Fruit fly (Drosophila melanogaster) whole organism, embryonic: ENCODE measurements around the gene CG3448.

Source experiments
- Ada2b ChIP-seq: fragments of 200-800 bp; sonication (Bioruptor generic); IDR thresholded peaks from 2 replicates; pipeline ENCODE4 v1.3.6; 2022; ENCODE audit warnings: missing biosample characterization, missing genetic modification characterization
- CG1024 ChIP-seq: fragments of 200-800 bp; sonication (Bioruptor generic); IDR thresholded peaks from 2 replicates; pipeline ENCODE4 v1.3.6; 2022; ENCODE audit warnings: missing biosample characterization, missing genetic modification characterization
- CG10654 ChIP-seq: fragments of 200-800 bp; sonication (Bioruptor generic); optimal IDR thresholded peaks from 2 replicates; lab custom pipeline; 2016; ENCODE audit warnings: missing biosample characterization, missing genetic modification characterization
- CG10979 ChIP-seq: fragments of 200-800 bp; sonication (Bioruptor generic); optimal IDR thresholded peaks from 2 replicates; lab custom pipeline; 2018; ENCODE audit warnings: missing biosample characterization, mild to moderate bottlenecking, missing genetic modification characterization, moderate library complexity
- CG11085 ChIP-seq: fragments of 200-800 bp; sonication (Bioruptor generic); IDR thresholded peaks from 2 replicates; pipeline ENCODE4 v1.3.6; 2022; ENCODE audit warnings: missing biosample characterization, missing genetic modification characterization
- CG11696 ChIP-seq: fragments of 200-800 bp; sonication (Bioruptor generic); IDR thresholded peaks from 2 replicates; pipeline ENCODE4 v1.3.6; 2022; ENCODE audit warnings: missing biosample characterization, missing genetic modification characterization
- CG1233 ChIP-seq: fragments of 200-800 bp; sonication (Bioruptor generic); optimal IDR thresholded peaks from 4 replicates; lab custom pipeline; 2018; ENCODE audit warnings: missing biosample characterization, mild to moderate bottlenecking, missing genetic modification characterization
- CG13424 ChIP-seq: fragments of 200-800 bp; sonication (Bioruptor generic); optimal IDR thresholded peaks from 2 replicates; lab custom pipeline; 2019; ENCODE audit warnings: missing biosample characterization, mild to moderate bottlenecking, missing genetic modification characterization, moderate library complexity
- CG16815 ChIP-seq: fragments of 200-800 bp; sonication (Bioruptor generic); optimal IDR thresholded peaks from 3 replicates; lab custom pipeline; 2017; ENCODE audit warnings: missing biosample characterization, mild to moderate bottlenecking, missing genetic modification characterization
- CG17186 ChIP-seq: fragments of 200-800 bp; sonication (Bioruptor generic); optimal IDR thresholded peaks from 3 replicates; lab custom pipeline; 2017; ENCODE audit warnings: missing biosample characterization, missing genetic modification reagents, missing genetic modification characterization
- CG2875 ChIP-seq: fragments of 200-800 bp; sonication (Bioruptor generic); optimal IDR thresholded peaks from 2 replicates; lab custom pipeline; 2017; ENCODE audit warnings: missing biosample characterization, mild to moderate bottlenecking, missing genetic modification characterization, missing genetic modification reagents
- CG32532 ChIP-seq: fragments of 200-800 bp; sonication (Bioruptor generic); IDR thresholded peaks from 2 replicates; pipeline ENCODE4 v1.3.6; 2022; ENCODE audit warnings: missing biosample characterization, missing genetic modification characterization
- CG4820 ChIP-seq: fragments of 200-800 bp; sonication (Bioruptor generic); optimal IDR thresholded peaks from 3 replicates; lab custom pipeline; 2016; ENCODE audit warnings: missing biosample characterization, missing genetic modification characterization
- CG6272 ChIP-seq: fragments of 200-800 bp; sonication (Bioruptor generic); IDR thresholded peaks from 2 replicates; pipeline ENCODE4 v1.3.6; 2022; ENCODE audit warnings: missing biosample characterization, missing genetic modification characterization
- CG8944 ChIP-seq: fragments of 200-800 bp; sonication (Bioruptor generic); optimal IDR thresholded peaks from 3 replicates; lab custom pipeline; 2016; ENCODE audit warnings: missing biosample characterization, missing genetic modification characterization
- CG9727 ChIP-seq: fragments of 200-800 bp; sonication (Bioruptor generic); optimal IDR thresholded peaks from 3 replicates; lab custom pipeline; 2017; ENCODE audit warnings: missing biosample characterization, mild to moderate bottlenecking, missing genetic modification characterization
- D ChIP-seq, 2 experiments: fragments of 200-800 bp in 1 of 2; fragments of >200 bp in 1 of 2; sonication (Bioruptor generic) in 1 of 2; optimal IDR thresholded peaks; 2 replicates in 1 of 2; 3 replicates in 1 of 2; lab custom pipeline; 2017; ENCODE audit warnings: mild to moderate bottlenecking in 1 of 2, missing biosample characterization in 1 of 2, missing genetic modification characterization in 1 of 2, missing genetic modification reagents in 1 of 2
- Dip3 ChIP-seq: fragments of 200-800 bp; sonication (Bioruptor generic); optimal IDR thresholded peaks from 3 replicates; lab custom pipeline; 2016; ENCODE audit warnings: missing biosample characterization, missing genetic modification characterization
- Dref ChIP-seq: fragments of 200-800 bp; sonication (Bioruptor generic); IDR thresholded peaks from 2 replicates; pipeline ENCODE4 v1.3.6; 2022; ENCODE audit warnings: missing biosample characterization, missing genetic modification characterization
- Ets65A ChIP-seq: fragments of 200-800 bp; sonication (Bioruptor generic); peaks from one replicate; lab custom pipeline; 2016; ENCODE audit warnings: missing biosample characterization, missing genetic modification characterization
- Hsf ChIP-seq: fragments of 200-800 bp; sonication (Bioruptor generic); optimal IDR thresholded peaks from 3 replicates; lab custom pipeline; 2016; ENCODE audit warnings: missing biosample characterization, missing genetic modification characterization
- Meics ChIP-seq: fragments of 200-800 bp; sonication (Bioruptor generic); optimal IDR thresholded peaks from 2 replicates; lab custom pipeline; 2017; ENCODE audit warnings: missing biosample characterization, mild to moderate bottlenecking, missing genetic modification characterization
- Mes4 ChIP-seq: fragments of 200-800 bp; sonication (Bioruptor generic); optimal IDR thresholded peaks from 2 replicates; lab custom pipeline; 2016; ENCODE audit warnings: missing biosample characterization, missing genetic modification characterization
- Mrtf ChIP-seq: fragments of 200-800 bp; sonication (Bioruptor generic); IDR thresholded peaks from 3 replicates; pipeline ENCODE4 v1.3.6; 2022; ENCODE audit warnings: missing biosample characterization, missing genetic modification characterization
- NfI ChIP-seq: fragments of 200-800 bp; sonication (Bioruptor generic); optimal IDR thresholded peaks from 3 replicates; lab custom pipeline; 2018; ENCODE audit warnings: missing biosample characterization, mild to moderate bottlenecking, missing genetic modification characterization, moderate library complexity
- Spps ChIP-seq: fragments of 200-800 bp; sonication (Bioruptor generic); optimal IDR thresholded peaks from 2 replicates; lab custom pipeline; 2018; ENCODE audit warnings: missing biosample characterization, mild to moderate bottlenecking, missing genetic modification characterization
- Tbp ChIP-seq: fragments of >200 bp; optimal IDR thresholded peaks from 2 replicates; lab custom pipeline; 2018; ENCODE audit warnings: missing biosample characterization, missing genetic modification characterization
- ab ChIP-seq: fragments of 200-800 bp; sonication (Bioruptor generic); optimal IDR thresholded peaks from 2 replicates; lab custom pipeline; 2016; ENCODE audit warnings: missing biosample characterization, missing genetic modification characterization
- btn ChIP-seq: fragments of 200-800 bp; sonication (Bioruptor generic); optimal IDR thresholded peaks from 2 replicates; lab custom pipeline; 2016; ENCODE audit warnings: missing biosample characterization, missing genetic modification characterization
- exex ChIP-seq: fragments of 200-800 bp; sonication (Bioruptor generic); optimal IDR thresholded peaks from 4 replicates; lab custom pipeline; 2018; ENCODE audit warnings: missing biosample characterization, mild to moderate bottlenecking, missing genetic modification characterization, moderate library complexity
- fd3F ChIP-seq: fragments of 200-800 bp; sonication (Bioruptor generic); optimal IDR thresholded peaks from 2 replicates; lab custom pipeline; 2018; ENCODE audit warnings: missing biosample characterization, mild to moderate bottlenecking, missing genetic modification characterization, moderate library complexity
- fd64A ChIP-seq: fragments of 200-800 bp; sonication (Bioruptor generic); optimal IDR thresholded peaks from 3 replicates; lab custom pipeline; 2018; ENCODE audit warnings: missing biosample characterization, mild to moderate bottlenecking, missing genetic modification characterization
- gsb ChIP-seq: fragments of 200-800 bp; sonication (Bioruptor generic); IDR thresholded peaks from 2 replicates; pipeline ENCODE4 v1.3.6; 2022; ENCODE audit warnings: missing biosample characterization, missing genetic modification characterization
- hbn ChIP-seq: fragments of 200-800 bp; sonication (Bioruptor generic); IDR thresholded peaks from 2 replicates; pipeline ENCODE4 v1.3.6; 2022; ENCODE audit warnings: missing biosample characterization, missing genetic modification characterization; ENCODE audit not compliant: partially characterized antibody
- ken ChIP-seq: fragments of 200-800 bp; sonication (Bioruptor generic); IDR thresholded peaks from 3 replicates; pipeline ENCODE4 v1.3.6; 2022; ENCODE audit warnings: missing biosample characterization, missing genetic modification characterization
- lov ChIP-seq, 2 experiments: fragments of 200-800 bp in 1 of 2; fragments of >200 bp in 1 of 2; sonication (Bioruptor generic) in 1 of 2; IDR thresholded peaks in 1 of 2; optimal IDR thresholded peaks in 1 of 2; 2 replicates in 1 of 2; 3 replicates in 1 of 2; pipeline versions ENCODE4 v1.3.6 to Lab custom; 2017 to 2022; ENCODE audit warnings: missing biosample characterization in 1 of 2, missing genetic modification characterization in 1 of 2
- mam ChIP-seq: fragments of 200-800 bp; sonication (Bioruptor generic); optimal IDR thresholded peaks from 3 replicates; lab custom pipeline; 2016; ENCODE audit warnings: missing biosample characterization, missing genetic modification characterization
- mld ChIP-seq: fragments of 200-800 bp; sonication (Bioruptor generic); IDR thresholded peaks from 3 replicates; pipeline ENCODE4 v1.3.6; 2022; ENCODE audit warnings: missing biosample characterization, missing genetic modification characterization; ENCODE audit not compliant: partially characterized antibody
- pnt ChIP-seq: fragments of 200-800 bp; sonication (Bioruptor generic); optimal IDR thresholded peaks from 3 replicates; lab custom pipeline; 2016; ENCODE audit warnings: missing biosample characterization, missing genetic modification characterization
- sc ChIP-seq, 3 experiments: fragments of >200 bp in 2 of 3; fragments of 200-800 bp in 1 of 3; sonication (Bioruptor generic) in 1 of 3; optimal IDR thresholded peaks; 2 replicates in 2 of 3; 3 replicates in 1 of 3; lab custom pipeline; 2017; ENCODE audit warnings: mild to moderate bottlenecking in 1 of 3, missing biosample characterization in 1 of 3, missing genetic modification characterization in 1 of 3, missing genetic modification reagents in 1 of 3
- sima ChIP-seq: fragments of 200-800 bp; sonication (Bioruptor generic); optimal IDR thresholded peaks from 2 replicates; lab custom pipeline; 2016; ENCODE audit warnings: missing biosample characterization, missing genetic modification characterization
- slbo ChIP-seq: fragments of 200-800 bp; sonication (Bioruptor generic); IDR thresholded peaks from 2 replicates; pipeline ENCODE4 v1.3.6; 2022; ENCODE audit warnings: missing biosample characterization, missing genetic modification characterization
- sqz ChIP-seq: fragments of 200-800 bp; sonication (Bioruptor generic); optimal IDR thresholded peaks from 3 replicates; lab custom pipeline; 2018; ENCODE audit warnings: missing biosample characterization, mild to moderate bottlenecking, missing genetic modification characterization
- unc-4 ChIP-seq: fragments of 200-800 bp; sonication (Bioruptor generic); IDR thresholded peaks from 2 replicates; pipeline ENCODE4 v1.3.6; 2022; ENCODE audit warnings: missing biosample characterization, missing genetic modification characterization; ENCODE audit not compliant: partially characterized antibody
- usp ChIP-seq: fragments of >200 bp; optimal IDR thresholded peaks from 2 replicates; lab custom pipeline; 2017; ENCODE audit warnings: missing biosample characterization, missing genetic modification characterization
- vnd ChIP-seq: fragments of 200-800 bp; sonication (Bioruptor generic); IDR thresholded peaks from 3 replicates; pipeline ENCODE4 v1.3.6; 2022; ENCODE audit warnings: missing biosample characterization, missing genetic modification characterization; ENCODE audit not compliant: partially characterized antibody
- wdn ChIP-seq: fragments of 200-800 bp; sonication (Bioruptor generic); IDR thresholded peaks from 2 replicates; pipeline ENCODE4 v1.3.6; 2022; ENCODE audit warnings: missing biosample characterization, missing genetic modification characterization
- z ChIP-seq: fragments of 200-800 bp; sonication (Bioruptor generic); IDR thresholded peaks from 3 replicates; pipeline ENCODE4 v1.3.6; 2022; ENCODE audit warnings: missing biosample characterization, missing genetic modification characterization

Gene CG3448

dm6 chr3L:9426656-9427294, 24.6 kb downstream of the CG3448 start, which contains the start of the genes Atat and Shc (continued):
- TF ChIP-seq Meics (GFP tag; lab: Kevin White, UChicago) (peak; percentile 99), lov (optimal IDR thresholded peaks at IDR 0.05; lab: Kevin White, UChicago) (no peak), lov (GFP tag; IDR thresholded peaks at IDR 0.05; lab: Robert Waterston, UW) (peak; percentile 99), ab (GFP tag; lab: Kevin White, UChicago) (peak; percentile 99), mam (GFP tag; lab: Kevin White, UChicago) (peak; percentile 100), Ada2b (GFP tag; lab: Robert Waterston, UW) (peak; percentile 99), CG2875 (GFP tag; lab: Kevin White, UChicago) (peak; percentile 95), hbn (GFP tag; lab: Robert Waterston, UW) (peak; percentile 83), Spps (tag; lab: Kevin White, UChicago) (peak; percentile 95), CG13424 (peak; percentile 99), Dref (GFP tag; lab: Robert Waterston, UW) (peak; percentile 87), sima (GFP tag; lab: Kevin White, UChicago) (peak; percentile 98), Tbp (GFP tag; lab: Kevin White, UChicago) (no peak), Mes4 (peak; percentile 99), sqz (peak; percentile 74), CG6272 (peak; percentile 100), vnd (GFP tag; lab: Robert Waterston, UW) (peak; percentile 93), D (optimal IDR thresholded peaks at IDR 0.05; lab: Kevin White, UChicago) (no peak), D (GFP tag; optimal IDR thresholded peaks at IDR 0.05; lab: Kevin White, UChicago) (peak; percentile 97), slbo (GFP tag; lab: Robert Waterston, UW) (peak; percentile 100), CG11696 (GFP tag; lab: Robert Waterston, UW) (peak; percentile 95), z (GFP tag; lab: Robert Waterston, UW) (peak; percentile 73; the same call in 2 of the 3 replicates), CG16815 (GFP tag; lab: Kevin White, UChicago) (peak; percentile 100), mld (GFP tag; lab: Robert Waterston, UW) (0 out of 3 replicates have a peak, but pooled peaks have one; percentile 33), CG9727 (GFP tag; lab: Kevin White, UChicago) (peak; percentile 99), CG1024 (peak; percentile 96), NfI (GFP tag; lab: Kevin White, UChicago) (peak; percentile 99), CG17186 (GFP tag; lab: Kevin White, UChicago) (peak; percentile 95), CG32532 (GFP tag; lab: Robert Waterston, UW) (peak; percentile 100), CG4820 (peak; percentile 99), wdn (peak; percentile 99), CG1233 (peak; percentile 98), ken (GFP tag; lab: Robert Waterston, UW) (peak; percentile 100), Ets65A (GFP tag; lab: Kevin White, UChicago) (peak; percentile 100), CG10979 (tag; lab: Kevin White, UChicago) (peak; percentile 97), btn (GFP tag; lab: Kevin White, UChicago) (peak; percentile 98), fd3F (peak; percentile 99), Mrtf (GFP tag; lab: Robert Waterston, UW) (peak; percentile 100), usp (GFP tag; lab: Kevin White, UChicago) (no peak), sc (optimal IDR thresholded peaks at IDR 0.05; lab: Kevin White, UChicago) (no peak), sc (GFP tag; optimal IDR thresholded peaks at IDR 0.05; lab: Kevin White, UChicago) (peak; percentile 96), exex (tag; lab: Kevin White, UChicago) (peak; percentile 91), Hsf (GFP tag; lab: Kevin White, UChicago) (peak; percentile 100), pnt (GFP tag; lab: Kevin White, UChicago) (peak; percentile 100), fd64A (GFP tag; lab: Kevin White, UChicago) (peak; percentile 89), CG8944 (GFP tag; lab: Kevin White, UChicago) (peak; percentile 100), CG10654 (GFP tag; lab: Kevin White, UChicago) (peak; percentile 99), gsb (peak; percentile 99), unc-4 (peak; percentile 95), Dip3 (GFP tag; lab: Kevin White, UChicago) (peak; percentile 100), CG11085 (peak; percentile 100)
